Worm (Caenorhabditis elegans): Measurements from ENCODE around the gene nlp-79.

nlp-79 gene

DNA sequence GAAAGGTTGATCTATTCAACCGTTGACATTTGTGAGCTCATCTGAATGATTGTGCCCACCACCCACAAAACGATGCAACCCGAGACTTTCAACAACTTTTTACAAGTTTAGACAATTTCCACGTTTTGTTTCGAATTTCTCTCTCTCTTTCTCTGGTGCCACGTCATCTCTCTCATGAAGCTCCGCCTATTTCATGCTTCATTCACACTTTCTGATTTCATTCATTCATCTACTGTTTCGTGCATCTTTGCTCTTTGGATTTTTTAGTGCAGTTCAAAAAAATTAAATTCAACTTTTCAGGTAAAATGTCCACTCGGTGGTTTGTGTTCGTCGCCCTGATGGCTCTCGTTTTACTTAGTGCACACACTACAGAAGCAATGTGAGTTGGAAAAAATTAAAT lies at the start of gene nlp-79:
Gene nlp-79 (plus strand): TSS at position 301 of the 400 bp plus-strand sequence.
- TF ChIP-seq unc-62 (GFP tag; optimal IDR thresholded peaks at IDR 0.05), result no peak

DNA sequence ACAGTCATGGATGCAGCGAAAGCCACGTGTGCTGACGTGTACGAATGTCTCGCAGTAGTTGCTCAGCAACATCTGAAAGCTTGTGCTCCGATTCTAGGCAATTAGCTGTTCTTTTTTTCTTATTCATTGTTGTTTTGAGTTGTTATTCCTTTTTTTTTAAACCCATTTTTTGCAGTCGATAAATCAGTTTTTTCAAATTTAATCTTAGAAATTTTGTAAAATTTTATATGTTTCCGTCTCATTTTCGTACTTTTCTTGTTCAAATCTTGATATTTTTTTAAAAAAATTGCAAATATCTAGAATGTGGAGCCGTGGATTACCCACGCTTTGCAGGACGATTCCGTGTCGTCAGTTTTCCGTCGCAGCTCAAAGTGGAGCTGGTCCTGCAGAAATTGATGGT lies 49.0 kb upstream of the nlp-79 start, which contains the start of gene fask-1:
Gene fask-1 (plus strand): TSS at position 301 of the 400 bp plus-strand sequence.
- TF ChIP-seq unc-62 (GFP tag; optimal IDR thresholded peaks at IDR 0.05), result no peak

DNA sequence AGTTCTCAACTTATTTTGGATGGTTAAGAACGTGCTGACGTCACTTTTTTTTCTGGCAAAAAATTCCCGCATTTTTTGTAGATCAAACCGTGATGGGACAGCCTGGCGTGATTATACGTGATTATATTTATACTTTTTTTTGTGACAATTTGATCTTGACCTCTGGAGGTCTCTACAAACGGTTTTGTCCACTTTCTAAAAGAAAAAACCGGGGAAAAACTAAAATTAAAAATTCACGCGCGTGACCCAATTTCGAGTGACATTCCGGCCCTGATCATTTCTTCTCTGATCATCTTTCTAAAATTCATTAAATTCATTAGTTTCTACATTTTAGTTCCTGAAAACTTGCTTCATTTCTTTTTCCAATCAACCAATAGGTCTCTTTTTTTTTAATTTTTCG lies 44.5 kb upstream of the nlp-79 start, which contains the start of gene rde-11:
Gene rde-11 (plus strand): TSS at position 301 of the 400 bp plus-strand sequence.
- TF ChIP-seq unc-62 (GFP tag; optimal IDR thresholded peaks at IDR 0.05), result no peak

DNA sequence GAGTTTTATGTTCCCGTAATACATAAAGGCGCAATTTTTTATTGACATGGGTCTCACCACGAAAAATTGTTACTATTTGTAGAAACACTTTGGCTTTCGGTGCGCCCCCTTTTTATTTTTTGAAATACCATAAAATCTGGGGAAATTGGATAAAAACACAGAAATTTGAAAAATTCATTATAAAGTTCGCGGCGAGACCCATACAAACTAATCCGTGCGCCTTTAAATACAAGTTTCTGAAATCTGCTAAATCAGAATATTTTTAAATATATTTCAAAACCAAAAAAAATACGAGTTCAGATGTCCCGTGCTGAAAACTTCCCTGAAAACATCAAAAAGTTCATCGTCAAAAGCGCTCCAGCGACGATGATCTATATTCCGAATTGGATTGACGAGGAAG lies 42.0 kb upstream of the nlp-79 start, which contains the start of gene B0564.2:
Gene B0564.2 (plus strand): TSS at position 301 of the 400 bp plus-strand sequence.
- no peak for TF ChIP-seq unc-62 (GFP tag; optimal IDR thresholded peaks at IDR 0.05)

DNA sequence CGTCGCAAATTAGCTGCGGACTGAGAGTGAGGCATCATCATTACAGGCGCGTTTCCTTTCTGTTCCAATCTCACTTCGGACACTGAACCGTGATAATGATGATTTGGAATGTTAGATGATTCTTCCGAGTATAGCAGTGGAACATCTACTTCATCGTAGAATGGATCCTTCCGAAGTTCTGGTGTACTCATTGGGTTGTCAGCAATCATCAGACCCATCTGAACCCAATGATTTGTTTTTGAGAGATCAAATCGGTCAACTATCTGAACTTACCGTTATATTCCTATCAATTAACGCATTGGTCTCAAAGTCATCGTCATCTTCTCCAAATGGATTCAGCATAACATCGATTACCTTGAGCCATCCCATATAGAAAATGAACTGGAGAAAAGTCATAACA lies 40.9 kb upstream of the nlp-79 start:
- TF ChIP-seq unc-62 (GFP tag; optimal IDR thresholded peaks at IDR 0.05), result no peak

DNA sequence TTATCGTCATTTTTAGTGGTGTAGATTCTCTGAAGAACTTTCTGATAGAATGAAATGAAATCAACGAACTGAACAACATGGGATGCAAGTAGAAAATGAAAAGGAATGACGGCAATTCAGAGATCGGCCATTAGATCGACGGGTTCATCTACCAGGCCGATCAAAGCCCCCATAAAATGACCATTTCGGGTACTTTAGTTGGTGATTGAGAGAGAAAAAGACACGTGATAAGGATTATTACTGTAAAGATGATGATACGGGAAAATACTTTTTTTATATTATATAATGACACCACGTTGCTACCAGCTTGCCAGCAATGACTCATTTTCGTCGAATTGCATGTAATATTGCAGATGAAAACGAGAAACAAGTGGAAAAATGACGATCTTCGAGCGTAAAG lies 39.6 kb upstream of the nlp-79 start, which contains the start of gene best-1:
Gene best-1 (minus strand): TSS at position 29 of the 400 bp plus-strand sequence.
- no peak for TF ChIP-seq unc-62 (GFP tag; optimal IDR thresholded peaks at IDR 0.05)

DNA sequence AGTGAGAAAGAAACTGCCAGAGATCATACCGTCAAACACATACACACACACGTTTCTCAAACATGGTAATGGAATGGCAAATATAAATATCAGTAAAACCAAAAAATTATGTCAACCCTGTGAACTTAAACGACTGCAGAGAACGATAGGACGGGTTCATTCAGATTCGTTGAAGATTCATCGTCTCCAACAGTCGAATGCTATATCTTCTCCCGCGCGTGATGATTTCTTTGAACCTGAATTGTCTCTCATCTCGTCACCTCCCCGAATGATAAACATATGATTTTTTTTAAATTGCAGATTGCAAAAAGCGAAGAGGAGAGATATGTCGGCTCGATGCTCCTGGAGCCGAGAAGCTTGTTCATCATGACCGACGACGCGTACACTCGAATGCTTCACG lies 38.5 kb upstream of the nlp-79 start:
- TF ChIP-seq unc-62 (GFP tag; optimal IDR thresholded peaks at IDR 0.05), result no peak

DNA sequence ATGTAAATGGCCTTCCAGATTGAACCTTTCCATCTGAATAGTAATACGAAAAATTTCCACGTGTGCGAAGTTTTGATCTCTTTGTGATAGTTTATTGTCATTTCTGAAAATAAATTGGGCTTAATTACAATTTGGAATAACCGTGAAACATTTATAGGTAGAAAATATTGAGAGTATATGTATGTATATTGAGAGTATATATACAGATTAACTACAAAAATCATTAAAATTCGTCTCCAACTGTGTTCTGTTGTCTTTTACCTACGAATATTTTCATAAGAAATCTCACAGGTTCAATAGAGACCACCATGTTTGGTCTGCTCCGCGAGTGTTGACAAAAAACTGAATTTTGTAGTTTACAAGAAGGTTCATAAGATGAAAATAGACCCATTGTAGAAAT lies 36.4 kb upstream of the nlp-79 start, which contains the start of gene best-2:
Gene best-2 (minus strand): TSS at position 101 of the 400 bp plus-strand sequence.
- no peak for TF ChIP-seq unc-62 (GFP tag; optimal IDR thresholded peaks at IDR 0.05)

DNA sequence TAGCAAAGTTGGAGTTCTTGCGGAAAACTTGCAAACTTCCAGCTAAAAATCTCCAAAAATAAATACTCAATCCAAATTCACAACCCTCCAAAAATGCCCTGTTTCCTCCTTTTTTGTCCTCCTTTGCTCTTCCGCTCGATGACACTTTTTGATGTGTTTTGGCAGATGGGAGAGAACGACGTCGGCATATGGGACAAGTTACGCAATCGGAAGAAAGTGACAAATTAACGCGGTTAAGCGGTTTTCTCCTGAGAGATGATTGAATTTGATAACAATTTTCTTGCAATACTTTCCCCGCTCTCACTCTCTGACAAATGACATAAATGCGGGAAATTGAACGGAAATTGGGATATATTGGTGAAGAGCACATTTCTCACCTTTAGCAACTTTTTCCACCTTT lies 32.7 kb upstream of the nlp-79 start:
- TF ChIP-seq unc-62 (GFP tag; optimal IDR thresholded peaks at IDR 0.05), result no peak

DNA sequence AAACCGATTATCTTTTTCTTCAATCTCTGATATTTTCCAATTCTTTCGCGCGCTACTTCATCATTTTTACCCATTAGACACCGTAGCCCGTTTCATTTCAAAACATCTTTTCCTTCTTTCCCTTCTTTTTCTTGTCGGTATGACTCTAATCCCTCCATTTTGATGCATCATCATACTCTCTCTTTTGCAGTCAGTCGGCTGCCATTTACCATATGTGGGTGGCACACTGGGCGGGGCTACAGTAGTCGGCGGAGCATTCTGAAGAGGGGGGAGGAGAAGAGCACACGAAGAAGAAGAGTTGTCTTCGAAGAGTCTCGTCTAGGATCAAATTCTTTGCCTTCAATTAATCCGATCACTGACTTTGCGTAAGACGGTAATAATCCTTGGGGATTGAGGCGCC lies 30.6 kb upstream of the nlp-79 start, which contains the start of gene unc-30:
Gene unc-30 (plus strand): TSS at position 184 of the 400 bp plus-strand sequence.
- TF ChIP-seq unc-62 (GFP tag; optimal IDR thresholded peaks at IDR 0.05), result no peak

DNA sequence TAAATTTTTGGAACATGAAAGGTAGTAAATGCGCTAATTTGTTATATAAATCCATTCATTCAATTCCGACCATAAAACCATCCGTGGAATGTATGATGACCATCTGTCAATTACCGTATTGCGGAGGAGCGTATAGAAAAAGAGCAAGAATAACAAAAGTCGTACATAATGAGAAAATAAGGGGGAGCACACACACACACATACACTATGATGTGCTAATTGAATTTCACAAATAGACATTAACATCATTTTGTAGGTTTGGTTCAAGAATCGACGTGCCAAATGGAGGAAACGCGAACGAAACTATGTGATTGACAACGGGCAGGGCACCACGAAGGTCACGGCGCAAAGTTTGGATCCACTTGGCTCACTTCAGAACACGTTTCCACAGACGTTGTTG lies 28.0 kb upstream of the nlp-79 start:
- no peak for TF ChIP-seq unc-62 (GFP tag; optimal IDR thresholded peaks at IDR 0.05)

DNA sequence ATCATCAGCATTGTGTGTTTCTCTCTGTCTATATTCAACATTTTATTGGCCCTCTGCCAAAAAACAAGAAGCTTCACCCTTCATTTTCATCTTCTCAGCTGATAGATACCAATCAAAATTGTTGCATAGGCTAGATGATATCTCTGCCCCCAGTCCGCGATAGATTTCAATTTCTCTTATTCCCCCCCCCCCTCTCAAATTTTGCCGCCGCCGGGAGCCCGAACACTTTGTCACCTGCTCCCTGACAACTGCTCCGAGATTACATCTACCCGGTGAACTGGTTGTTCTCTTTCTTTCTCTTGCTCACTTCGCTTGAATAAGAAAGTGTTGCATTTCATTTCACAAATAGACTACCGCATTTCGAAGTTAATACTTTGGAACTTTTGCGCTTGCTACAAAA lies 23.4 kb upstream of the nlp-79 start:
- no peak for TF ChIP-seq unc-62 (GFP tag; optimal IDR thresholded peaks at IDR 0.05)

DNA sequence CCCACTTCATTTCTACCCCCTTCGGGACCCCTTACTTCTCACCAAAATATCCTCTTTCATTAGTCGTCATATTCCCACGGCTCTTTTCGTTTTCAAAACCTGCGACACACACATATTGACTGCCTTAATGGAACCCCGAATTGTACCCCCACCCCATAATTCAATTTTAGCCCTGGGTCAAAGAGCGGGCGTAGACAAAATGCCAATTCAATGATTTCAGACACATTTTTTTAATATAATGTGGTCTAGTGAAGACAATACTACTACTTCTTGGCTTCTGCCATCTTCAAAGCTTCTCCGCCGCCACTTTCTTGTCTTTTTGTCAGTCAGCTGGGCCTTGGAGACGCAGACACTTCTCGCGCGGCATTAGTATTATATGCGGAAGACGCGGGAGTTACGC lies 21.7 kb upstream of the nlp-79 start:
- TF ChIP-seq unc-62 (GFP tag; optimal IDR thresholded peaks at IDR 0.05), result no peak

DNA sequence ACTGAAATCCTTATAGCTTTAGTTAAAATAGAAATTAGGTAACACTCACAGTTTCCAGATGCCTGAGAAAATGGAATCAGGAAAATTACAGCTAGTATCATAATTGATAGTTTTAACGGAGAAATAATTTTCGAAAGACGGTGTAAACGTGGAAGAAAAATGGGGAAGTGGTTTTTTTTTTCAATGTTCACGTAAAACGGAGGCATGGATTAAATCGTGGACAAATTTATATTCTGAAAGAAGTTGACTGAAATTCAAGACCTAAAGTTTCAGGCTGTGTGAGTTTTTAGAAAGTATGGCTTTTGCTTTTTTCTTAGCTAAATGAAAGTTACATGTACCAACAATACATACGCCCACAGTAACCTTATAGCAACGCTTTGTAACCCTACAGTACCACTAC lies 7.1 kb upstream of the nlp-79 start, which contains the start of gene spe-43:
Gene spe-43 (minus strand): TSS at position 101 of the 400 bp plus-strand sequence.
- no peak for TF ChIP-seq unc-62 (GFP tag; optimal IDR thresholded peaks at IDR 0.05)

DNA sequence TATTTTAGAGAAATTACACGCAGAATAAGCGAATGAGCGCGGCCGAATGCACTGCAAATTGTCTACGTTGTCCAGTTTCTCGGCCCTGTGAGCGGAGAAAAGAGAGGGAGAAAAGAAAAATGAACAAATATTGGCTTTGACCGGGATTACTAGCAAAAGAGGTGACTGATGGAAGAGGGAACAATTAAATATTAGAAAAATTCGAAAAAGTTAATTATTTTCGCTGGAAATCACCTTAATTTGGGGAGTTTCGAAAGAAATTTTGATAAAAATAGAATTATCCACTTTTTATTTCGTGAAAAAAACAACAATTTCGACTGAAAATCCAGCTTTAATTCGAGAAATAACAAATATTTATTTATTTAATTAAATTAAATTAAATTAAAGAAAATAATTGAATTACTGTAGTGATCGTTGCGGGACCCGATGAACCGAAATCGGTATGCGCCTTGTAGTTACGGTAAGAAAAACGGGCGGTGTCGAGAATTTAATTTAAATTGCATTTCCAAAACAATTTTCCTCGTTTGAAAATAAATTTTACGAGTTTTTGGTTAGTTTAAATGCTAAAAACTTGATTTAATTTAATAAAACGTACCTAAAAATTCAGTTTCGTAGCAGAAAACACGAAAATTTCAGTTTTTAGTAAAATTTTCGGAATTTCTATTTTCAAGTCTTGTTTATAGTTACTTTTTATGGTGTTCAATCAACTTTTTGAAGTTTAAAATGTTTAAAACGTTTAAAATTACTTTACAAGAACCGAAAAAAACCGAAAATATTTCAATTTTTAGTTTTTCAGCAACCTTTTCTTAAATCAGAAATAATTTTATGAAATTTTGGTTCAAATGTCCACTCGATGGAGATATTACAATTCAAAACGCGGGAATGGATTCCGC lies 5.3 kb downstream of the nlp-79 start, which contains the start of the genes crld-1 and msh-5:
Gene crld-1 (minus strand): TSS at position 51 of the 893 bp plus-strand sequence.
Gene msh-5 (plus strand): TSS at position 843 of the 893 bp plus-strand sequence.
- no peak for TF ChIP-seq unc-62 (GFP tag; optimal IDR thresholded peaks at IDR 0.05)

DNA sequence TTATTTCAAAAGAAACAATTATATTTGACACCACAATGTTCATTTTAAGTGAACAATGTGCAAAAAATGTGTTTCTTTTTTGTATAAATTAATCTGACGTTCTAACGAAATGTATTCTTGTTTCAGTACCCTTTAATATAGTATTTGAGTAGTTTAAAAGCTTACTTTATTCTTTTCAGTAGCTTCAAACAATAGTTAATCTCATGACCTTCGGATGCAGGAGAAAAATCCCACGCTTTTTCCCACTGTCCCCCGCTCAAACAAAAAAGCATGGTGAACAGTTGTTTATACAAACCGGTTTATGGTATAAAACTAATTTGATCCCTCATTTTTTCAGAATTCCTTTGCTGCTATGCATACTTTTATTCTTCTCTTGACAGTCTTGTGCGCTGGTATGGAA lies 15.8 kb downstream of the nlp-79 start, which contains the start of gene scl-14:
Gene scl-14 (plus strand): TSS at position 301 of the 400 bp plus-strand sequence.
- no peak for TF ChIP-seq unc-62 (GFP tag; optimal IDR thresholded peaks at IDR 0.05)

DNA sequence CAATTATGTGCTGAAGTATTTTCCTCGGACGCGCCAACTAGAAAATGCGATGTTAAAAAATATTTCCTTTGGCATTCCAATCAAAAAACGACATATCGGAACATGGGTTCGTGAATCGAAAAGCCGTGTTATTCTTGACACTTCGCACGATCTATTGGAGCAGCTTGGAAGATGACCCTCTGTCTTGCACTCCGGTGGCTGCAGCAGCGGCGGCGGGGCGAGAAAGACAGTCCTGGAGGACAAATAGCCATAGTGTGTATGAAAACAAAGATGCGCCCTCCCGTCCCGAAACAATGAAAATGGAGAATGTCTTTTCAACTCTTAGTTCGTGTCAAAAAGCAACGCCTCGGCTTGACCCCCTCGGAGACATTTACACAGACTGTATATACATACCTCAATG lies 18.2 kb downstream of the nlp-79 start:
- TF ChIP-seq unc-62 (GFP tag; optimal IDR thresholded peaks at IDR 0.05), result no peak
